Fruit fly (Drosophila melanogaster) whole organism, embryonic: ENCODE data around the gene Spn85F.

ENCODE experiments used
- CG10274 ChIP-seq: fragments of 200-800 bp; sonication (Bioruptor generic); optimal IDR thresholded peaks from 3 replicates; lab custom pipeline; 2017; ENCODE audit warnings: missing biosample characterization, mild to moderate bottlenecking, missing genetic modification characterization
- CG11456 ChIP-seq: fragments of 200-800 bp; sonication (Bioruptor generic); IDR thresholded peaks from 3 replicates; pipeline ENCODE4 v1.3.6; 2022; ENCODE audit warnings: missing biosample characterization, missing genetic modification characterization
- CG17829 ChIP-seq: fragments of 200-800 bp; optimal IDR thresholded peaks from 2 replicates; lab custom pipeline; 2019; ENCODE audit warnings: missing biosample characterization, mild to moderate bottlenecking, missing genetic modification characterization, moderate library complexity
- PHDP ChIP-seq: fragments of 200-800 bp; sonication (Bioruptor generic); optimal IDR thresholded peaks from 3 replicates; lab custom pipeline; 2018; ENCODE audit warnings: missing biosample characterization, mild to moderate bottlenecking, missing genetic modification characterization, moderate library complexity
- cwo ChIP-seq: fragments of 200-800 bp; sonication (Bioruptor generic); optimal IDR thresholded peaks from 3 replicates; lab custom pipeline; 2017; ENCODE audit warnings: missing biosample characterization, missing genetic modification characterization, mild to moderate bottlenecking, moderate library complexity, missing genetic modification reagents
- hth ChIP-seq: fragments of >200 bp; optimal IDR thresholded peaks from 2 replicates; lab custom pipeline; 2017; ENCODE audit warnings: inconsistent platforms
- row ChIP-seq: fragments of 200-800 bp; sonication (Bioruptor generic); IDR thresholded peaks from 3 replicates; pipeline ENCODE4 v1.3.6; 2022; ENCODE audit warnings: missing biosample characterization, missing genetic modification characterization
- schlank ChIP-seq: fragments of 200-800 bp; sonication (Bioruptor generic); optimal IDR thresholded peaks from 2 replicates; lab custom pipeline; 2018; ENCODE audit warnings: missing biosample characterization, mild to moderate bottlenecking, missing genetic modification characterization
- tx ChIP-seq: fragments of 200-800 bp; sonication (Bioruptor generic); optimal IDR thresholded peaks from 2 replicates; lab custom pipeline; 2016; ENCODE audit warnings: missing biosample characterization, missing genetic modification characterization

DNA sequence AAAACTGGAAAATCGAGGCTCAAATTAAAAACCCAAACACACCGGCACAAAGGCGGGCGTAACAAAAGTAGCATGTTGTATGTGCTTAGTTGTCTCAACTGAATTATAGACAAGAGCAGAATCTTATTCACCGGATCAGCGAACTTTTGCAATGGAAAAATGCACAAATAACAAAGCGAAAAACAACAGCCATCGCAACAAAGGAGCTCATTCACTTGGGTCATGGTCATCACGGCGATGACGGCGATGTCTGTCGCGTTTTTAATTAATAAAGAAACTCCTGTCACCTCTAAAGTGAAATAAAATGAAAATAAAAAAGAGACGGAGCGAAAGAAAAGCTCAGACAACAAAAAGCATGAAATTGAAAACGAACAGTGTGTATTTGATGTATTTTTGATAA is 42.2 kb downstream of the Spn85F start:
- TF ChIP-seq CG11456 (GFP tag; lab: Robert Waterston, UW) (no peak), CG17829 (no peak), tx (GFP tag; lab: Kevin White, UChicago) (no peak), CG10274 (GFP tag; lab: Kevin White, UChicago) (no peak), row (GFP tag; lab: Robert Waterston, UW) (no peak), hth (no peak), PHDP (tag; lab: Kevin White, UChicago) (no peak), schlank (tag; lab: Kevin White, UChicago) (no peak), cwo (no peak)
